Worm (Caenorhabditis elegans): ENCODE data around the gene K08E5.6.

K08E5.6 gene

DNA sequence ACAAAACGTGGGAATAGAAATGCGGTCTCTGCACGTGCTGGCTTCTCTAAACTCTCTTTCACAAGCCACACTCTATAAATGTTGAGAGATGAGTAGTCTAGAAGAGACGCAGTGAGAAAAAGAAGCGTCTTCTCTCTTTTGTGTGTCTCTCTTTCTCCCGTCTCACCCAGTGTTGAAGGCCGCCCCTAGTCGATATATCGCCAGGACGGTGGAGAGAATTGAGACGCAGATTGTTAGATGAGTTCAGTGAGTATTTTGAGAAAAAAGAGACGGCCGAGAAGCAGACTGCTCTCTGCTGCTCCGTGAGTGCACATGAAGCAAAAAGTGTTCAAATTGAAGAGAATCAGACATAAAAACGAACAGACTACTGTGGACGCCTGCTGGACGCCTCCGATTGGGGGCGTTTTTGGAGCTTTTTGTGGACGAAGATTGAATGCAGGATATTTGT, 44.3 kb upstream of the K08E5.6 start (continued):
- peak; percentile 79 for TF ChIP-seq php-3 (GFP tag; IDR thresholded peaks at IDR 0.05)
- TF ChIP-seq saeg-2 (GFP tag; IDR thresholded peaks at IDR 0.05), result peak; percentile 50; the same call in 1 of the 2 replicates
- TF ChIP-seq dmd-8 (GFP tag; IDR thresholded peaks at IDR 0.05), result no peak
- TF ChIP-seq hif-1 (tag; optimal IDR thresholded peaks at IDR 0.05), result peak in 1 of 2 experiments; percentile 77
- TF ChIP-seq F26F4.8 (GFP tag; conservative IDR thresholded peaks at IDR 0.05), result no peak
- TF ChIP-seq gei-8 (GFP tag; optimal IDR thresholded peaks at IDR 0.05), result peak; percentile 17
- TF ChIP-seq mxl-3 (GFP tag; optimal IDR thresholded peaks at IDR 0.05), result peak; percentile 87
- TF ChIP-seq lin-13 (GFP tag; optimal IDR thresholded peaks at IDR 0.05), result peak; percentile 38
- TF ChIP-seq nhr-77 (tag; optimal IDR thresholded peaks at IDR 0.05), result peak; percentile 34
- peak; percentile 91 for TF ChIP-seq mep-1 (tag; optimal IDR thresholded peaks at IDR 0.05)
- peak; percentile 67 for TF ChIP-seq nhr-25 (tag; optimal IDR thresholded peaks at IDR 0.05; ENCODE audit: borderline replicate concordance, insufficient read depth)
- peak; percentile 94 for TF ChIP-seq nhr-48 (tag; optimal IDR thresholded peaks at IDR 0.05)
- TF ChIP-seq mxl-2 (GFP tag; conservative IDR thresholded peaks at IDR 0.05), result 0 out of 2 replicates have a peak, but pooled peaks have one; percentile 4
- TF ChIP-seq R02D3.7 (tag; optimal IDR thresholded peaks at IDR 0.05), result no peak
- peak; percentile 85 for TF ChIP-seq ctbp-1 (GFP tag; IDR thresholded peaks at IDR 0.05)
- peak in 1 of 2 experiments; percentile 99 for TF ChIP-seq unc-62 (GFP tag; optimal IDR thresholded peaks at IDR 0.05 in 1 of 2)
- TF ChIP-seq unc-62 (tag; optimal IDR thresholded peaks at IDR 0.05), result no peak
- TF ChIP-seq egl-43 (GFP tag; IDR thresholded peaks at IDR 0.05), result peak; percentile 80
- no peak for TF ChIP-seq nhr-237 (tag; optimal IDR thresholded peaks at IDR 0.05)
- TF ChIP-seq daf-12 (tag; optimal IDR thresholded peaks at IDR 0.05), result no peak
- TF ChIP-seq zip-2 (tag; optimal IDR thresholded peaks at IDR 0.05), result no peak
- TF ChIP-seq vab-7 (GFP tag; IDR thresholded peaks at IDR 0.05), result 0 out of 2 replicates have a peak, but pooled peaks have one; percentile 41
- peak; percentile 10 for TF ChIP-seq ces-1 (GFP tag; optimal IDR thresholded peaks at IDR 0.05)
- peak; percentile 62; the same call in 1 of the 2 replicates for TF ChIP-seq daf-19 (GFP tag; conservative IDR thresholded peaks at IDR 0.05)
- TF ChIP-seq nhr-11 (tag; optimal IDR thresholded peaks at IDR 0.05), result peak; percentile 79

DNA sequence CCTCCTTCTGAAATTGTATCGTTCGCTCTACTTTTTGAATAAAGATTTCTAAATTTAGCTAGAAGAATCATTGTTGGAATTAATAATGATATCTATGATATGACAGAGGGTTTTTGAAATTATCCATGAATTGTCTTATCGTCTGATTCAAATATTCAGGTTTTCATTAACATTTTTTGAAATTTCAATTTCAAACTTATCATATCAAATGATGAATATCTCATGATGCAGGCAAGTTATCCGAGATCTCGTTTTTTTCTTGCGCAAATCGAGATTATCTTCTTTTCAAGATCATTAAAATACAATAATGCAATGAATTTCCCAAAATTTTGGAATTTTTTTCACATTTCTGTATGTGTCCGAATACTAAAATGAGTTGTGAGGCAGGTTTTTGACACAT, 42.9 kb upstream of the K08E5.6 start, which contains the start of gene spop-1:
spop-1 (minus strand) TSS at position 101 of the 400 bp plus-strand sequence.
- TF ChIP-seq dmd-9 (GFP tag; IDR thresholded peaks at IDR 0.05) (no peak), aha-1 (tag) (peak; percentile 52)

DNA sequence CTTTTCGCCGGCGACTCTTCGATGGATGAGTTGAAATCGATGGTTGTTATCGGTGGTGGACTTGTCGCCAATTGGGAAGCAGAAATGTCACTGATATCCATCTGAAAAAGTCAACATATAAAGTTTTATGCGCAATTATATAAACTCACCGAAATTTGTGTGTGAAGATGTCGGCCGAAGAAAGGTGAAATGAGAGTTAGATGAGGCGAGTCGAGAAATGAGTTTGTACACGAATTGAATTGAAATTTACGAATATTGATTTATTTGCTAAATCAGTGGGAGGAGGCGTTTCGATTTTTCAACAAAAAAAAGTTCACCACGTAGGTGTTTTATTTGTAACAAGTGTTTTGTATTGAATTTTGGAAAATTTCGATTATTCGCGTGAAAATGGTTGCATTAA, 39.5 kb upstream of the K08E5.6 start, which contains the start of gene kel-10:
kel-10 (minus strand) TSS at position 101 of the 400 bp plus-strand sequence.
- TF ChIP-seq daf-12 (tag; optimal IDR thresholded peaks at IDR 0.05) (no peak), tag-97 (GFP tag; IDR thresholded peaks at IDR 0.05) (no peak), mdt-29 (GFP tag; IDR thresholded peaks at IDR 0.05) (no peak), spr-1 (tag; optimal IDR thresholded peaks at IDR 0.05) (no peak), ceh-28 (tag; optimal IDR thresholded peaks at IDR 0.05) (no peak), nhr-28 (tag; optimal IDR thresholded peaks at IDR 0.05) (no peak)

DNA sequence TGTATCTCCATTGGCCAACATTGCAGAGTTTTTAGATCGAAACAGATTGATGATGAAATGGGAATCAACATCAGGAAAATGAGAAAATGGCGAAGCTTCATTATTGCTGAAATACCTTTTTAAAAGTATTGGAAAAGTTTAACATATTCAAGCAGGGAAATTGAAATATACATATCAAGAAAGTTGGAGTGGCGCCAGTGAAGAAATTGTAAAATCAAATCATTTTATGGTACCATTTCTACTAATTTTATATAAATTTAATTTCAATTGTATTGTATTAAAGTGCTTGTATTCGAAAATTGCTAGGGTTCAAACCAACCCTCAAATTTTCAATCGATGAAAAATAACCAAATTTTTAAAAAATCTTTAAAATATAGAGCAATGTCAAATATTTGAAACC, 34.4 kb upstream of the K08E5.6 start, which contains the start of gene srt-55:
srt-55 (minus strand) TSS at position 101 of the 400 bp plus-strand sequence.
- TF ChIP-seq nhr-111 (GFP tag; optimal IDR thresholded peaks at IDR 0.05) (no peak), pqm-1 (tag; optimal IDR thresholded peaks at IDR 0.05) (no peak), hlh-30 (tag; optimal IDR thresholded peaks at IDR 0.05; ENCODE audit: insufficient read depth) (no peak), daf-12 (tag; optimal IDR thresholded peaks at IDR 0.05) (no peak), ceh-82 (tag; optimal IDR thresholded peaks at IDR 0.05) (no peak), lim-7 (GFP tag; IDR thresholded peaks at IDR 0.05) (no peak), mep-1 (tag; optimal IDR thresholded peaks at IDR 0.05) (no peak), daf-19 (GFP tag; conservative IDR thresholded peaks at IDR 0.05) (no peak), unc-130 (GFP tag; optimal IDR thresholded peaks at IDR 0.05) (no peak), F37D6.2 (tag; optimal IDR thresholded peaks at IDR 0.05) (no peak), hmg-1.1 (GFP tag; IDR thresholded peaks at IDR 0.05) (no peak)
